Worm (Caenorhabditis elegans) whole organism, L4 larva: ENCODE data around the gene ZC84.7.

Experiments used
- F26F4.8 ChIP-seq: fragments of 200-800 bp; sonication (Bioruptor generic); conservative IDR thresholded peaks from 2 replicates; pipeline ENCODE4 v1.3.6; 2022; ENCODE audit warnings: missing genetic modification characterization, missing compliant biosample characterization
- F37D6.2 ChIP-seq: sonication (generic microtip); optimal IDR thresholded peaks from 2 replicates; lab custom pipeline; 2016; ENCODE audit warnings: mild to moderate bottlenecking, missing genetic modification characterization, missing compliant biosample characterization
- R02D3.7 ChIP-seq: fragments of 150-350 bp; sonication (generic microtip); optimal IDR thresholded peaks from 3 replicates; lab custom pipeline; 2014; ENCODE audit warnings: missing biosample characterization, missing genetic modification characterization
- T26A8.4 ChIP-seq: fragments of 200-800 bp; sonication (Bioruptor generic); IDR thresholded peaks from 2 replicates; pipeline ENCODE4 v1.3.6; 2022; ENCODE audit warnings: missing genetic modification characterization, missing compliant biosample characterization
- Y105C5A.15 ChIP-seq: fragments of 200-800 bp; sonication (Bioruptor generic); IDR thresholded peaks from 2 replicates; pipeline ENCODE4 v1.3.6; 2022; ENCODE audit warnings: missing genetic modification characterization, missing compliant biosample characterization
- ZK337.2 ChIP-seq: fragments of 200-800 bp; sonication (Bioruptor generic); IDR thresholded peaks from 2 replicates; pipeline ENCODE4 v1.3.6; 2022; ENCODE audit warnings: missing genetic modification reagents, missing genetic modification characterization, missing compliant biosample characterization
- aha-1 ChIP-seq: fragments of 150-350 bp; peaks from one replicate; lab custom pipeline; 2014; ENCODE audit warnings: missing biosample characterization, missing genetic modification characterization
- ces-1 ChIP-seq: fragments of 150-350 bp; sonication (generic microtip); optimal IDR thresholded peaks from 4 replicates; lab custom pipeline; 2014; ENCODE audit warnings: missing biosample characterization, missing genetic modification reagents, missing genetic modification characterization
- daf-16 ChIP-seq, 3 experiments: sonication (generic microtip); optimal IDR thresholded peaks; 2 replicates each; lab custom pipeline; 2016 to 2017; ENCODE audit warnings: missing genetic modification characterization in 3 of 3, missing genetic modification reagents in 3 of 3, mild to moderate bottlenecking in 2 of 3, missing compliant biosample characterization in 2 of 3, missing biosample characterization in 1 of 3, moderate library complexity in 1 of 3
- daf-8 ChIP-seq: fragments of 200-800 bp; sonication (Bioruptor generic); IDR thresholded peaks from 2 replicates; pipeline ENCODE4 v1.3.6; 2022; ENCODE audit warnings: missing genetic modification characterization, missing compliant biosample characterization
- dmd-9 ChIP-seq: fragments of 200-800 bp; sonication (Bioruptor generic); IDR thresholded peaks from 2 replicates; pipeline ENCODE4 v1.3.6; 2022; ENCODE audit warnings: missing genetic modification reagents, missing genetic modification characterization, missing compliant biosample characterization
- dpl-1 ChIP-seq: fragments of 150-350 bp; optimal IDR thresholded peaks from 2 replicates; lab custom pipeline; 2014; ENCODE audit warnings: missing biosample characterization, missing genetic modification reagents, missing genetic modification characterization
- egl-27 ChIP-seq: sonication (generic microtip); optimal IDR thresholded peaks from 3 replicates; lab custom pipeline; 2017; ENCODE audit warnings: missing biosample characterization, missing genetic modification reagents, missing genetic modification characterization
- fkh-10 ChIP-seq: fragments of 150-350 bp; optimal IDR thresholded peaks from 2 replicates; lab custom pipeline; 2014; ENCODE audit warnings: missing biosample characterization, missing genetic modification reagents, missing genetic modification characterization
- hif-1 ChIP-seq, 2 experiments: sonication (generic microtip); optimal IDR thresholded peaks; 2 replicates each; lab custom pipeline; 2016 to 2017; ENCODE audit warnings: missing compliant biosample characterization in 2 of 2, missing genetic modification characterization in 2 of 2, missing genetic modification reagents in 2 of 2, missing genotype in 2 of 2, mild to moderate bottlenecking in 1 of 2
- hlh-11 ChIP-seq: fragments of 200-800 bp; sonication (Bioruptor generic); optimal IDR thresholded peaks from 2 replicates; lab custom pipeline; 2018; ENCODE audit warnings: mild to moderate bottlenecking, missing genetic modification characterization, missing compliant biosample characterization
- hlh-30 ChIP-seq: sonication (generic microtip); optimal IDR thresholded peaks from 2 replicates; lab custom pipeline; 2017; ENCODE audit warnings: antibody characterized with exemption, mild to moderate bottlenecking, missing genetic modification characterization, missing compliant biosample characterization; ENCODE audit not compliant: insufficient read depth
- lim-7 ChIP-seq: fragments of 200-800 bp; sonication (Bioruptor generic); IDR thresholded peaks from 2 replicates; pipeline ENCODE4 v1.3.6; 2022; ENCODE audit warnings: missing genetic modification characterization, missing compliant biosample characterization
- lin-13 ChIP-seq: fragments of 150-350 bp; optimal IDR thresholded peaks from 2 replicates; lab custom pipeline; 2014; ENCODE audit warnings: missing biosample characterization, missing genetic modification reagents, missing genetic modification characterization
- madf-5 ChIP-seq, 2 experiments: fragments of 200-800 bp; sonication (Bioruptor generic); IDR thresholded peaks; 2 replicates each; pipeline ENCODE4 v1.3.6; 2022; ENCODE audit warnings: missing compliant biosample characterization in 2 of 2, missing genetic modification characterization in 2 of 2
- mep-1 ChIP-seq: fragments of 150-350 bp; sonication (generic microtip); optimal IDR thresholded peaks from 3 replicates; lab custom pipeline; 2014; ENCODE audit warnings: missing biosample characterization, missing genetic modification characterization
- mxl-3 ChIP-seq: fragments of 200-800 bp; sonication (Bioruptor generic); optimal IDR thresholded peaks from 2 replicates; lab custom pipeline; 2018; ENCODE audit warnings: mild to moderate bottlenecking, missing genetic modification characterization, missing compliant biosample characterization
- nhr-10 ChIP-seq: fragments of 150-350 bp; optimal IDR thresholded peaks from 2 replicates; lab custom pipeline; 2014; ENCODE audit warnings: missing biosample characterization, missing genetic modification characterization
- nhr-11 ChIP-seq: fragments of 150-350 bp; optimal IDR thresholded peaks from 2 replicates; lab custom pipeline; 2014; ENCODE audit warnings: missing biosample characterization, missing genetic modification characterization
- nhr-28 ChIP-seq: fragments of 150-350 bp; optimal IDR thresholded peaks from 2 replicates; lab custom pipeline; 2014; ENCODE audit warnings: missing biosample characterization, missing genetic modification characterization
- nhr-48 ChIP-seq: sonication (generic microtip); optimal IDR thresholded peaks from 2 replicates; lab custom pipeline; 2016; ENCODE audit warnings: mild to moderate bottlenecking, missing genetic modification characterization, missing compliant biosample characterization
- nhr-77 ChIP-seq: fragments of 150-350 bp; optimal IDR thresholded peaks from 2 replicates; lab custom pipeline; 2014; ENCODE audit warnings: missing biosample characterization, missing genetic modification characterization
- rbr-2 ChIP-seq: sonication (generic microtip); optimal IDR thresholded peaks from 2 replicates; lab custom pipeline; 2016; ENCODE audit warnings: missing genotype, missing genetic modification characterization, missing compliant biosample characterization
- saeg-2 ChIP-seq: fragments of 200-800 bp; sonication (Bioruptor generic); IDR thresholded peaks from 2 replicates; pipeline ENCODE4 v1.3.6; 2022; ENCODE audit warnings: missing genetic modification reagents, missing genetic modification characterization, missing compliant biosample characterization
- snpc-4 ChIP-seq: fragments of 150-350 bp; optimal IDR thresholded peaks from 2 replicates; lab custom pipeline; 2014; ENCODE audit warnings: missing biosample characterization, missing genetic modification characterization
- spr-3 ChIP-seq: fragments of 200-800 bp; sonication (Bioruptor generic); optimal IDR thresholded peaks from 2 replicates; lab custom pipeline; 2018; ENCODE audit warnings: mild to moderate bottlenecking, missing genetic modification characterization, missing compliant biosample characterization
- tra-1 ChIP-seq: fragments of 200-800 bp; sonication (Bioruptor generic); IDR thresholded peaks from 2 replicates; pipeline ENCODE4 v1.3.6; 2022; ENCODE audit warnings: missing genetic modification reagents, missing genetic modification characterization, missing compliant biosample characterization
- vab-7 ChIP-seq: fragments of 200-800 bp; sonication (Bioruptor generic); IDR thresholded peaks from 2 replicates; pipeline ENCODE4 v1.3.6; 2022; ENCODE audit warnings: missing genetic modification reagents, missing genetic modification characterization, missing compliant biosample characterization
- zfp-3 ChIP-seq: fragments of 200-800 bp; sonication (Bioruptor generic); conservative IDR thresholded peaks from 2 replicates; pipeline ENCODE4 v1.3.6; 2022; ENCODE audit warnings: missing genetic modification reagents, missing genetic modification characterization, missing compliant biosample characterization
- zip-2 ChIP-seq: fragments of 150-350 bp; optimal IDR thresholded peaks from 2 replicates; lab custom pipeline; 2014; ENCODE audit warnings: missing biosample characterization, missing genetic modification characterization
- ztf-11 ChIP-seq: fragments of 150-350 bp; optimal IDR thresholded peaks from 2 replicates; lab custom pipeline; 2014; ENCODE audit warnings: missing biosample characterization, missing genetic modification characterization
- ztf-7 ChIP-seq: fragments of 150-350 bp; optimal IDR thresholded peaks from 2 replicates; lab custom pipeline; 2014; ENCODE audit warnings: missing biosample characterization, missing genetic modification characterization

Gene ZC84.7

ce11 chrIII:9145765-9146164 lies 40.1 kb upstream of the ZC84.7 start, which contains the start of gene ZK512.8:
TSS of gene ZK512.8 (plus strand) at chrIII:9146065.
- TF ChIP-seq nhr-28 (tag; lab: Kevin White, UChicago), result no peak
- no peak for TF ChIP-seq vab-7 (GFP tag; lab: Robert Waterston, UW)
- no peak for TF ChIP-seq mxl-3 (GFP tag; lab: Kevin White, UChicago)
- no peak for TF ChIP-seq fkh-10
- no peak for TF ChIP-seq rbr-2
- no peak for TF ChIP-seq zfp-3 (GFP tag; lab: Robert Waterston, UW)
- TF ChIP-seq lim-7 (GFP tag; lab: Robert Waterston, UW), result no peak
- no peak for TF ChIP-seq hlh-11
- no peak for TF ChIP-seq egl-27 (tag; lab: Kevin White, UChicago)
- no peak for TF ChIP-seq ZK337.2 (GFP tag; lab: Robert Waterston, UW)
- TF ChIP-seq spr-3, result no peak
- TF ChIP-seq dmd-9 (GFP tag; lab: Robert Waterston, UW), result no peak
- TF ChIP-seq, all 104 proteins: peak for 0

ce11 chrIII:9149132-9149531 lies 36.7 kb upstream of the ZC84.7 start:
- TF ChIP-seq aha-1 (tag; lab: Kevin White, UChicago), result peak; percentile 90
- no peak for TF ChIP-seq tra-1 (GFP tag; lab: Robert Waterston, UW)
- no peak for TF ChIP-seq saeg-2 (GFP tag; lab: Robert Waterston, UW)
- no peak for TF ChIP-seq dpl-1
- TF ChIP-seq, all 104 proteins: peak for 1

- TF ChIP-seq madf-5 (GFP tag; IDR thresholded peaks at IDR 0.05; lab: Robert Waterston, UW) (no peak), ztf-7 (tag; lab: Kevin White, UChicago) (no peak), aha-1 (tag; lab: Kevin White, UChicago) (peak; percentile 19)
These were observed 34.0 kb upstream of the ZC84.7 start for ce11 chrIII:9151782-9152181.

ce11 chrIII:9152950-9153349 lies 32.9 kb upstream of the ZC84.7 start:
- TF ChIP-seq ZK337.2 (GFP tag; lab: Robert Waterston, UW) (no peak), nhr-11 (peak; percentile 17), daf-16 (GFP tag; optimal IDR thresholded peaks at IDR 0.05; lab: Kevin White, UChicago) (peak in 1 of 2 experiments; percentile 9), daf-16 (tag; optimal IDR thresholded peaks at IDR 0.05; lab: Kevin White, UChicago) (no peak), ztf-7 (tag; lab: Kevin White, UChicago) (no peak), hlh-30 (tag; lab: Kevin White, UChicago) (peak; percentile 27)

- no peak for TF ChIP-seq F26F4.8 (GFP tag; lab: Robert Waterston, UW)
- TF ChIP-seq nhr-10 (tag; lab: Kevin White, UChicago), result no peak
- TF ChIP-seq snpc-4 (tag; lab: Kevin White, UChicago), result no peak
- no peak for TF ChIP-seq R02D3.7
- no peak for TF ChIP-seq nhr-77 (tag; lab: Kevin White, UChicago)
- TF ChIP-seq ces-1, result no peak
- no peak for TF ChIP-seq hif-1 (tag; optimal IDR thresholded peaks at IDR 0.05; lab: Kevin White, UChicago)
- TF ChIP-seq dpl-1, result no peak
- TF ChIP-seq rbr-2, result no peak
- no peak for TF ChIP-seq ztf-11 (tag; lab: Kevin White, UChicago)
- TF ChIP-seq daf-8 (GFP tag; lab: Robert Waterston, UW), result no peak
- TF ChIP-seq nhr-48, result no peak
- TF ChIP-seq F37D6.2 (tag; lab: Kevin White, UChicago), result no peak
- TF ChIP-seq mep-1, result no peak
- TF ChIP-seq lin-13 (GFP tag; lab: Kevin White, UChicago), result no peak
- no peak for TF ChIP-seq zip-2
- TF ChIP-seq T26A8.4 (GFP tag; lab: Robert Waterston, UW), result no peak
- TF ChIP-seq Y105C5A.15 (GFP tag; lab: Robert Waterston, UW), result no peak
- TF ChIP-seq madf-5 (GFP tag; IDR thresholded peaks at IDR 0.05; lab: Robert Waterston, UW), result no peak
These were observed 32.0 kb upstream of the ZC84.7 start, which contains the start of gene nhl-1 for ce11 chrIII:9153809-9154208. TSS of gene nhl-1 (minus strand) at chrIII:9153909.
